Fruit fly (Drosophila melanogaster) whole organism, embryonic: ENCODE measurements around the gene Cyp4d20.
A peak's percentile ranks its signal among the peaks of the same experiment; 100 is the strongest.

Experiments
- Blimp-1 ChIP-seq: fragments of 200-800 bp; sonication (Bioruptor generic); optimal IDR thresholded peaks from 3 replicates; lab custom pipeline; 2018; ENCODE audit warnings: missing biosample characterization, missing genetic modification characterization, mild to moderate bottlenecking, moderate library complexity, missing genetic modification reagents
- BtbVII ChIP-seq: fragments of 200-800 bp; sonication (Bioruptor generic); optimal IDR thresholded peaks from 3 replicates; lab custom pipeline; 2017; ENCODE audit warnings: missing biosample characterization, mild to moderate bottlenecking, missing genetic modification characterization
- Bteb2 ChIP-seq: fragments of 200-800 bp; sonication (Bioruptor generic); optimal IDR thresholded peaks from 2 replicates; lab custom pipeline; 2016; ENCODE audit warnings: missing biosample characterization, missing genetic modification characterization
- CG10321 ChIP-seq: fragments of 200-800 bp; sonication (Bioruptor generic); IDR thresholded peaks from 2 replicates; pipeline ENCODE4 v1.3.6; 2022; ENCODE audit warnings: missing biosample characterization, missing genetic modification characterization
- CG10366 ChIP-seq: fragments of 200-800 bp; sonication (Bioruptor generic); IDR thresholded peaks from 2 replicates; pipeline ENCODE4 v1.3.6; 2022; ENCODE audit warnings: missing biosample characterization, missing genetic modification characterization
- CG11398 ChIP-seq: fragments of 200-800 bp; sonication (Bioruptor generic); optimal IDR thresholded peaks from 2 replicates; lab custom pipeline; 2016; ENCODE audit warnings: missing biosample characterization, missing genetic modification characterization
- CG12071 ChIP-seq: fragments of 200-800 bp; sonication (Bioruptor generic); optimal IDR thresholded peaks from 3 replicates; lab custom pipeline; 2018; ENCODE audit warnings: missing biosample characterization, mild to moderate bottlenecking, missing genetic modification characterization
- CG12155 ChIP-seq: fragments of 200-800 bp; sonication (Bioruptor generic); optimal IDR thresholded peaks from 3 replicates; lab custom pipeline; 2016; ENCODE audit warnings: missing biosample characterization, missing genetic modification characterization
- CG12942 ChIP-seq: fragments of 200-800 bp; sonication (Bioruptor generic); optimal IDR thresholded peaks from 3 replicates; lab custom pipeline; 2016; ENCODE audit warnings: missing biosample characterization, missing genetic modification characterization
- CG13424 ChIP-seq: fragments of 200-800 bp; sonication (Bioruptor generic); optimal IDR thresholded peaks from 2 replicates; lab custom pipeline; 2019; ENCODE audit warnings: missing biosample characterization, mild to moderate bottlenecking, missing genetic modification characterization, moderate library complexity
- CG14860 ChIP-seq: fragments of 200-800 bp; sonication (Bioruptor generic); IDR thresholded peaks from 3 replicates; pipeline ENCODE4 v1.3.6; 2022; ENCODE audit warnings: missing biosample characterization, missing genetic modification characterization; ENCODE audit not compliant: partially characterized antibody
- CG15601 ChIP-seq: fragments of 200-800 bp; sonication (Bioruptor generic); optimal IDR thresholded peaks from 3 replicates; lab custom pipeline; 2019; ENCODE audit warnings: missing biosample characterization, mild to moderate bottlenecking, missing genetic modification characterization, moderate library complexity
- CG1602 ChIP-seq: fragments of 200-800 bp; sonication (Bioruptor generic); optimal IDR thresholded peaks from 3 replicates; lab custom pipeline; 2016; ENCODE audit warnings: missing biosample characterization, missing genetic modification characterization
- CG17802 ChIP-seq: fragments of 200-800 bp; sonication (Bioruptor generic); optimal IDR thresholded peaks from 2 replicates; lab custom pipeline; 2018; ENCODE audit warnings: missing biosample characterization, mild to moderate bottlenecking, missing genetic modification characterization, moderate library complexity
- CG17912 ChIP-seq: fragments of 200-800 bp; sonication (Bioruptor generic); optimal IDR thresholded peaks from 2 replicates; lab custom pipeline; 2018; ENCODE audit warnings: missing biosample characterization, mild to moderate bottlenecking, missing genetic modification characterization
- CG18262 ChIP-seq: fragments of 200-800 bp; optimal IDR thresholded peaks from 3 replicates; lab custom pipeline; 2019; ENCODE audit warnings: missing biosample characterization, mild to moderate bottlenecking, missing genetic modification characterization, moderate library complexity
- CG2202 ChIP-seq: fragments of 200-800 bp; sonication (Bioruptor generic); optimal IDR thresholded peaks from 2 replicates; lab custom pipeline; 2018; ENCODE audit warnings: missing biosample characterization, mild to moderate bottlenecking, missing genetic modification characterization
- CG32772 ChIP-seq: fragments of 200-800 bp; sonication (Bioruptor generic); IDR thresholded peaks from 2 replicates; pipeline ENCODE4 v1.3.6; 2022; ENCODE audit warnings: missing biosample characterization, missing genetic modification characterization
- CG6683 ChIP-seq: fragments of 200-800 bp; sonication (Bioruptor generic); optimal IDR thresholded peaks from 2 replicates; lab custom pipeline; 2017; ENCODE audit warnings: missing biosample characterization, mild to moderate bottlenecking, missing genetic modification characterization, missing genetic modification reagents
- CG9609 ChIP-seq: fragments of 200-800 bp; sonication (Bioruptor generic); optimal IDR thresholded peaks from 3 replicates; lab custom pipeline; 2016; ENCODE audit warnings: missing biosample characterization, missing genetic modification characterization
- CG9817 ChIP-seq: fragments of 200-800 bp; sonication (Bioruptor generic); optimal IDR thresholded peaks from 2 replicates; lab custom pipeline; 2018; ENCODE audit warnings: missing biosample characterization, mild to moderate bottlenecking, missing genetic modification characterization, moderate library complexity
- Eip74EF ChIP-seq, 2 experiments: fragments of 200-800 bp in 1 of 2; fragments of >200 bp in 1 of 2; sonication (Bioruptor generic) in 1 of 2; optimal IDR thresholded peaks; 2 replicates each; lab custom pipeline; 2017 to 2019; ENCODE audit warnings: missing biosample characterization in 2 of 2, missing genetic modification characterization in 2 of 2, mild to moderate bottlenecking in 1 of 2, moderate library complexity in 1 of 2
- HLH54F ChIP-seq: fragments of 200-800 bp; sonication (Bioruptor generic); optimal IDR thresholded peaks from 3 replicates; lab custom pipeline; 2016; ENCODE audit warnings: missing biosample characterization, missing genetic modification characterization
- Hr3 ChIP-seq: fragments of 200-800 bp; sonication (Bioruptor generic); optimal IDR thresholded peaks from 3 replicates; lab custom pipeline; 2016; ENCODE audit warnings: missing biosample characterization, missing genetic modification characterization
- Lim3 ChIP-seq: fragments of 200-800 bp; sonication (Bioruptor generic); IDR thresholded peaks from 2 replicates; pipeline ENCODE4 v1.3.6; 2022; ENCODE audit warnings: missing biosample characterization, missing genetic modification characterization
- MESR4 ChIP-seq: fragments of 200-800 bp; sonication (Bioruptor generic); optimal IDR thresholded peaks from 2 replicates; lab custom pipeline; 2018; ENCODE audit warnings: missing biosample characterization, mild to moderate bottlenecking, missing genetic modification characterization, moderate library complexity
- Oaz ChIP-seq: fragments of 200-800 bp; sonication (Bioruptor generic); IDR thresholded peaks from 2 replicates; pipeline ENCODE4 v1.3.6; 2022; ENCODE audit warnings: missing biosample characterization, missing genetic modification characterization
- Scr ChIP-seq: fragments of 200-800 bp; sonication (Bioruptor generic); IDR thresholded peaks from 2 replicates; pipeline ENCODE4 v1.3.6; 2022; ENCODE audit warnings: missing biosample characterization, missing genetic modification characterization; ENCODE audit not compliant: partially characterized antibody
- Sin3A ChIP-seq: fragments of >200 bp; optimal IDR thresholded peaks from 2 replicates; lab custom pipeline; 2018
- Sox102F ChIP-seq: fragments of 200-800 bp; sonication (Bioruptor generic); optimal IDR thresholded peaks from 2 replicates; lab custom pipeline; 2018; ENCODE audit warnings: missing biosample characterization, mild to moderate bottlenecking, missing genetic modification characterization, moderate library complexity
- Spps ChIP-seq: fragments of 200-800 bp; sonication (Bioruptor generic); optimal IDR thresholded peaks from 2 replicates; lab custom pipeline; 2018; ENCODE audit warnings: missing biosample characterization, mild to moderate bottlenecking, missing genetic modification characterization
- Ssrp ChIP-seq: fragments of 200-800 bp; sonication (Bioruptor generic); optimal IDR thresholded peaks from 2 replicates; lab custom pipeline; 2018; ENCODE audit warnings: missing biosample characterization, mild to moderate bottlenecking, missing genetic modification characterization, moderate library complexity
- ab ChIP-seq: fragments of 200-800 bp; sonication (Bioruptor generic); optimal IDR thresholded peaks from 2 replicates; lab custom pipeline; 2016; ENCODE audit warnings: missing biosample characterization, missing genetic modification characterization
- cato ChIP-seq: fragments of 200-800 bp; sonication (Bioruptor generic); optimal IDR thresholded peaks from 2 replicates; lab custom pipeline; 2016; ENCODE audit warnings: missing biosample characterization, missing genetic modification characterization, borderline replicate concordance
- chif ChIP-seq, 2 experiments: fragments of 200-800 bp; sonication (Bioruptor generic); optimal IDR thresholded peaks; 3 replicates each; lab custom pipeline; 2016; ENCODE audit warnings: missing biosample characterization in 2 of 2, missing genetic modification characterization in 2 of 2
- chm ChIP-seq: fragments of 200-800 bp; sonication (Bioruptor generic); IDR thresholded peaks from 2 replicates; pipeline ENCODE4 v1.3.6; 2022; ENCODE audit warnings: missing biosample characterization, missing genetic modification characterization
- chn ChIP-seq: fragments of 200-800 bp; sonication (Bioruptor generic); optimal IDR thresholded peaks from 2 replicates; lab custom pipeline; 2016; ENCODE audit warnings: missing biosample characterization, missing genetic modification characterization
- crp ChIP-seq, 2 experiments: fragments of 200-800 bp; sonication (Bioruptor generic); optimal IDR thresholded peaks; 2 replicates in 1 of 2; 3 replicates in 1 of 2; lab custom pipeline; 2017; ENCODE audit warnings: missing biosample characterization in 2 of 2, missing genetic modification characterization in 2 of 2, mild to moderate bottlenecking in 1 of 2, moderate library complexity in 1 of 2
- ham ChIP-seq: fragments of 200-800 bp; sonication (Bioruptor generic); IDR thresholded peaks from 2 replicates; pipeline ENCODE4 v1.3.6; 2022; ENCODE audit warnings: missing biosample characterization, missing genetic modification characterization
- hkb ChIP-seq, 2 experiments: fragments of 200-800 bp in 1 of 2; fragments of >200 bp in 1 of 2; sonication (Bioruptor generic) in 1 of 2; IDR thresholded peaks in 1 of 2; optimal IDR thresholded peaks in 1 of 2; 2 replicates each; pipeline versions ENCODE4 v1.3.6 to Lab custom; 2017 to 2022; ENCODE audit warnings: missing biosample characterization in 1 of 2, missing genetic modification characterization in 1 of 2
- kay ChIP-seq: fragments of 200-800 bp; sonication (Bioruptor generic); optimal IDR thresholded peaks from 2 replicates; lab custom pipeline; 2016; ENCODE audit warnings: missing biosample characterization, missing genetic modification characterization
- kni ChIP-seq: fragments of 200-800 bp; sonication (Bioruptor generic); optimal IDR thresholded peaks from 3 replicates; lab custom pipeline; 2017; ENCODE audit warnings: mild to moderate bottlenecking, missing biosample characterization, missing genetic modification reagents, missing genetic modification characterization
- lab ChIP-seq: fragments of 200-800 bp; sonication (Bioruptor generic); optimal IDR thresholded peaks from 3 replicates; lab custom pipeline; 2017; ENCODE audit warnings: missing biosample characterization, missing genetic modification characterization, mild to moderate bottlenecking, moderate library complexity, missing genetic modification reagents
- p53 ChIP-seq: fragments of 200-800 bp; sonication (Bioruptor generic); optimal IDR thresholded peaks from 2 replicates; lab custom pipeline; 2016; ENCODE audit warnings: missing biosample characterization, missing genetic modification characterization
- pb ChIP-seq: fragments of 200-800 bp; sonication (Bioruptor generic); optimal IDR thresholded peaks from 3 replicates; lab custom pipeline; 2016; ENCODE audit warnings: missing biosample characterization, missing genetic modification characterization
- sc ChIP-seq, 3 experiments: fragments of >200 bp in 2 of 3; fragments of 200-800 bp in 1 of 3; sonication (Bioruptor generic) in 1 of 3; optimal IDR thresholded peaks; 2 replicates in 2 of 3; 3 replicates in 1 of 3; lab custom pipeline; 2017; ENCODE audit warnings: mild to moderate bottlenecking in 1 of 3, missing biosample characterization in 1 of 3, missing genetic modification characterization in 1 of 3, missing genetic modification reagents in 1 of 3
- scrt ChIP-seq: fragments of 200-800 bp; sonication (Bioruptor generic); optimal IDR thresholded peaks from 2 replicates; lab custom pipeline; 2018; ENCODE audit warnings: missing biosample characterization, mild to moderate bottlenecking, missing genetic modification characterization, moderate library complexity
- slp2 ChIP-seq: fragments of 200-800 bp; sonication (Bioruptor generic); optimal IDR thresholded peaks from 2 replicates; lab custom pipeline; 2016; ENCODE audit warnings: missing biosample characterization, missing genetic modification characterization
- trh ChIP-seq: fragments of 200-800 bp; sonication (Bioruptor generic); optimal IDR thresholded peaks from 2 replicates; lab custom pipeline; 2016; ENCODE audit warnings: missing biosample characterization, missing genetic modification characterization

The Cyp4d20 gene

DNA sequence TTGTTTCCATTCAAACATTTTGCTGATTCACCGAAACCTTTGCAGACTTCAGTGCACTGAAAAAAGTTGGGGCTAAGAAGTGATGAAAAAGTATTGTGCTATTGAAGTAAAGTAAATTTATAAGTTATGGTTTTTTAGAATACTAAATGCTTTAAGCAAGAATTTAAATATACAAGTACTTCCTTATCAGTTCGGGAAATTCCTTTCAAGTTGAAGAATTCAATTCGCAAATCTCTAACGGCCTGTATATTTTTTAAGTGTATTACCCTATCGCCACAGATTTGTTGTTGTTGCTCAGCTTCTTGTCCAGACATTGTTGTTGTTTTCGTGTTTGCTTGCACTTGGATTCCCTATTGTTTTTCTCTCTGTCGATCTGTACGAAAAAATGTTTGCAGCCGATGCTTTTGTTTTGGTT is 10.8 kb downstream of the Cyp4d20 start (continued):
- TF ChIP-seq Spps (tag; lab: Kevin White, UChicago) (peak; percentile 67), CG9609 (GFP tag; lab: Kevin White, UChicago) (peak; percentile 26), Bteb2 (GFP tag; lab: Kevin White, UChicago) (peak; percentile 46), CG12155 (peak; percentile 53), chn (GFP tag; lab: Kevin White, UChicago) (peak; percentile 41), trh (GFP tag; lab: Kevin White, UChicago) (no peak), chif (GFP tag; optimal IDR thresholded peaks at IDR 0.05; lab: Kevin White, UChicago) (peak; percentile 54 to 76), crp (GFP tag; optimal IDR thresholded peaks at IDR 0.05; lab: Kevin White, UChicago) (no peak), Blimp-1 (GFP tag; lab: Kevin White, UChicago) (peak; percentile 63), Hr3 (GFP tag; lab: Kevin White, UChicago) (peak; percentile 60), CG17912 (GFP tag; lab: Kevin White, UChicago) (no peak), ab (GFP tag; lab: Kevin White, UChicago) (peak; percentile 9), CG13424 (tag; lab: Kevin White, UChicago) (peak; percentile 79), chm (GFP tag; lab: Robert Waterston, UW) (no peak), sc (optimal IDR thresholded peaks at IDR 0.05; lab: Kevin White, UChicago) (no peak), sc (GFP tag; optimal IDR thresholded peaks at IDR 0.05; lab: Kevin White, UChicago) (peak; percentile 23), Oaz (no peak), slp2 (GFP tag; lab: Kevin White, UChicago) (peak; percentile 72), CG2202 (tag; lab: Kevin White, UChicago) (peak; percentile 24), CG10321 (GFP tag; lab: Robert Waterston, UW) (0 out of 2 replicates have a peak, but pooled peaks have one; percentile 32), CG10366 (peak; percentile 52), BtbVII (peak; percentile 18), CG12942 (GFP tag; lab: Kevin White, UChicago) (peak; percentile 50), CG15601 (no peak), CG14860 (GFP tag; lab: Robert Waterston, UW) (no peak), ham (GFP tag; lab: Robert Waterston, UW) (no peak), CG17802 (peak; percentile 34), MESR4 (GFP tag; lab: Kevin White, UChicago) (no peak), Sox102F (peak; percentile 66), p53 (GFP tag; lab: Kevin White, UChicago) (no peak), CG6683 (GFP tag; lab: Kevin White, UChicago) (no peak), Sin3A (lab: Kevin White, UChicago) (no peak), Eip74EF (GFP tag; optimal IDR thresholded peaks at IDR 0.05; lab: Kevin White, UChicago) (peak in 1 of 2 experiments; percentile 59), Lim3 (GFP tag; lab: Robert Waterston, UW) (no peak), pb (peak; percentile 43), CG18262 (tag; lab: Kevin White, UChicago) (peak; percentile 90), CG32772 (GFP tag; lab: Robert Waterston, UW) (peak; percentile 38; the same call in 1 of the 2 replicates), CG11398 (GFP tag; lab: Kevin White, UChicago) (peak; percentile 16), kay (GFP tag; lab: Kevin White, UChicago) (peak; percentile 67), HLH54F (GFP tag; lab: Kevin White, UChicago) (peak; percentile 3), kni (GFP tag; lab: Kevin White, UChicago) (no peak), hkb (optimal IDR thresholded peaks at IDR 0.05; lab: Kevin White, UChicago) (no peak), hkb (GFP tag; IDR thresholded peaks at IDR 0.05; lab: Robert Waterston, UW) (peak; percentile 66), cato (GFP tag; lab: Kevin White, UChicago) (peak; percentile 48), scrt (GFP tag; lab: Kevin White, UChicago) (peak; percentile 30), lab (GFP tag; lab: Kevin White, UChicago) (peak; percentile 76), CG12071 (GFP tag; lab: Kevin White, UChicago) (peak; percentile 51), CG9817 (peak; percentile 36), Scr (GFP tag; lab: Robert Waterston, UW) (no peak), CG1602 (GFP tag; lab: Kevin White, UChicago) (peak; percentile 39), Ssrp (peak; percentile 71)
